Worm (Caenorhabditis elegans) whole organism, L3 larva: ENCODE results near the gene Y32F6A.5.

Source experiments
- R02D3.7 ChIP-seq: fragments of 150-350 bp; optimal IDR thresholded peaks from 2 replicates; lab custom pipeline; 2014; ENCODE audit warnings: missing biosample characterization, missing genetic modification characterization
- ceh-82 ChIP-seq: fragments of 150-350 bp; optimal IDR thresholded peaks from 2 replicates; lab custom pipeline; 2014; ENCODE audit warnings: missing biosample characterization, missing genetic modification characterization
- egl-27 ChIP-seq: sonication (generic microtip); optimal IDR thresholded peaks from 4 replicates; lab custom pipeline; 2017; ENCODE audit warnings: missing biosample characterization, missing genetic modification reagents, missing genetic modification characterization
- elt-1 ChIP-seq: fragments of 150-350 bp; optimal IDR thresholded peaks from 2 replicates; lab custom pipeline; 2014; ENCODE audit warnings: missing biosample characterization, missing genetic modification characterization
- elt-3 ChIP-seq, 3 experiments: fragments of 150-350 bp in 1 of 3; sonication (generic microtip) in 2 of 3; optimal IDR thresholded peaks; 2 replicates in 2 of 3; 4 replicates in 1 of 3; lab custom pipeline; 2014 to 2017; ENCODE audit warnings: missing biosample characterization in 3 of 3, missing genetic modification characterization in 3 of 3
- mdl-1 ChIP-seq: fragments of 150-350 bp; optimal IDR thresholded peaks from 2 replicates; lab custom pipeline; 2014; ENCODE audit warnings: missing biosample characterization, missing genetic modification characterization
- nhr-11 ChIP-seq: fragments of 150-350 bp; optimal IDR thresholded peaks from 2 replicates; lab custom pipeline; 2014; ENCODE audit warnings: missing biosample characterization, missing genetic modification characterization
- nhr-12 ChIP-seq: fragments of 150-350 bp; optimal IDR thresholded peaks from 2 replicates; lab custom pipeline; 2014; ENCODE audit warnings: missing biosample characterization, missing genetic modification characterization
- nhr-76 ChIP-seq: fragments of 150-350 bp; sonication (generic microtip); optimal IDR thresholded peaks from 5 replicates; lab custom pipeline; 2014; ENCODE audit warnings: missing biosample characterization, missing genetic modification characterization
- nhr-77 ChIP-seq: fragments of 150-350 bp; optimal IDR thresholded peaks from 2 replicates; lab custom pipeline; 2014; ENCODE audit warnings: missing biosample characterization, missing genetic modification characterization
- pha-4 ChIP-seq: fragments of 150-350 bp; optimal IDR thresholded peaks from 2 replicates; lab custom pipeline; 2014; ENCODE audit warnings: missing biosample characterization, missing genetic modification reagents, missing genetic modification characterization
- tbx-2 ChIP-seq: sonication (generic microtip); optimal IDR thresholded peaks from 2 replicates; lab custom pipeline; 2016; ENCODE audit warnings: mild to moderate bottlenecking, missing genetic modification characterization, missing compliant biosample characterization
- unc-39 ChIP-seq: sonication (generic microtip); optimal IDR thresholded peaks from 4 replicates; lab custom pipeline; 2017; ENCODE audit warnings: missing biosample characterization, missing genetic modification characterization

DNA sequence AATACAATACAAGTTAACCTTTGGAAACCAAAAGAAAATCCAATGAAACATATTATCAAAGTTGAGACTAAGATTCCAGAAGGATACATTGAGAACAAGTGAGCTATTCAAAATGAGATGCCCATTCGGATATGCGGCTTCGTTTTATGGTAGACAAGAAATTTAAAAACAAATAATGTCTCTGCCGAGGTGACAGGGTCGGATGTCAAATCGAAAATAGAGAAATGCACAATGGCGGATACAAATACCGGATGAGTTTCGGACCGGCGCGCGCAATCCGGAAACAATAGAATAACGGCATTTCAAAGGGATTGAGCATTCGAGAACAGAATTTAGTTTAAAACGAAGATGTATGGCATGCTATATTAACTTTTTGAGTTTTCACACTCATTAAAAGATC lies 9.9 kb upstream of the Y32F6A.5 start, which contains the start of gene F22E12.3:
- TF ChIP-seq pha-4 (tag; lab: Kevin White, UChicago) (no peak), elt-3 (tag; optimal IDR thresholded peaks at IDR 0.05; lab: Kevin White, UChicago) (no peak), nhr-76 (tag; lab: Kevin White, UChicago) (no peak), R02D3.7 (no peak), nhr-12 (tag; lab: Kevin White, UChicago) (no peak), nhr-77 (tag; lab: Kevin White, UChicago) (no peak), nhr-11 (tag; lab: Kevin White, UChicago) (no peak), egl-27 (tag; lab: Kevin White, UChicago) (no peak), mdl-1 (tag; lab: Kevin White, UChicago) (no peak), unc-39 (tag; lab: Kevin White, UChicago) (no peak), tbx-2 (tag; lab: Kevin White, UChicago) (no peak), elt-1 (tag; lab: Kevin White, UChicago) (no peak), ceh-82 (tag; lab: Kevin White, UChicago) (no peak)
